Fruit fly (Drosophila melanogaster) whole organism, embryonic: ENCODE results near the gene CG5254.

ENCODE experiments used
- CG14050 ChIP-seq: fragments of 200-800 bp; sonication (Bioruptor generic); IDR thresholded peaks from 3 replicates; pipeline ENCODE4 v1.3.6; 2022; ENCODE audit warnings: missing biosample characterization, missing genetic modification characterization
- CG17328 ChIP-seq: fragments of 200-800 bp; sonication (Bioruptor generic); IDR thresholded peaks from 2 replicates; pipeline ENCODE4 v1.3.6; 2022; ENCODE audit warnings: missing biosample characterization, missing genetic modification characterization
- CG1832 ChIP-seq: fragments of 200-800 bp; sonication (Bioruptor generic); optimal IDR thresholded peaks from 2 replicates; lab custom pipeline; 2017; ENCODE audit warnings: missing biosample characterization, mild to moderate bottlenecking, missing genetic modification characterization, inconsistent platforms
- CG6254 ChIP-seq: fragments of 200-800 bp; sonication (Bioruptor generic); optimal IDR thresholded peaks from 3 replicates; lab custom pipeline; 2017; ENCODE audit warnings: mild to moderate bottlenecking, missing biosample characterization, missing genetic modification reagents, missing genetic modification characterization
- CG6272 ChIP-seq: fragments of 200-800 bp; sonication (Bioruptor generic); IDR thresholded peaks from 2 replicates; pipeline ENCODE4 v1.3.6; 2022; ENCODE audit warnings: missing biosample characterization, missing genetic modification characterization
- CG8089 ChIP-seq: fragments of 200-800 bp; sonication (Bioruptor generic); optimal IDR thresholded peaks from 3 replicates; lab custom pipeline; 2016; ENCODE audit warnings: missing biosample characterization, missing genetic modification characterization
- Hmr ChIP-seq: fragments of 200-800 bp; sonication (Bioruptor generic); optimal IDR thresholded peaks from 3 replicates; lab custom pipeline; 2017; ENCODE audit warnings: mild to moderate bottlenecking, missing biosample characterization, missing genetic modification reagents, missing genetic modification characterization
- Optix ChIP-seq: fragments of 200-800 bp; sonication (Bioruptor generic); IDR thresholded peaks from 3 replicates; pipeline ENCODE4 v1.3.6; 2022; ENCODE audit warnings: missing biosample characterization, missing genetic modification characterization
- lilli ChIP-seq: fragments of 200-800 bp; sonication (Bioruptor generic); optimal IDR thresholded peaks from 3 replicates; lab custom pipeline; 2016; ENCODE audit warnings: missing biosample characterization, missing genetic modification characterization
- sqz ChIP-seq: fragments of 200-800 bp; sonication (Bioruptor generic); optimal IDR thresholded peaks from 3 replicates; lab custom pipeline; 2018; ENCODE audit warnings: missing biosample characterization, mild to moderate bottlenecking, missing genetic modification characterization

DNA sequence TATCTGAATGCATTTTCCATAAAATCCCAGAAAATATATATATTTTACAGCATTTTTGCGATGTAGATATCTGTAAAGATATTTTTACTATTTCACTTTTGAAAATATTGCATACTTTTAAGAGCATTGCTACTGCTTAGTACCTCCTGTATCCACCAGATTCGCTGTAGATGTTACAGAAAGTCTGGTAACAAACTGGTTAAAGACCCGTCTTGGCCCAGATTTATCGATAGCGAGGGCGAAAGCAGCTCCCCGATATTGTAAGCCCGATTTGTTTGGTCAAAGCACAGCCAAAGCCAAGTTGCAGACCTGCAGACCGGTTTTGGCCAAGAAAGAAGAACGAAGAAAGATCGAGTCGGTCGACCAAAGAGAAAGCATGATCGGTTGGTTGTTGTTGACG is 34.3 kb downstream of the CG5254 start, which contains the start of gene tw:
- TF ChIP-seq CG6254, result no peak
- TF ChIP-seq CG6272 (GFP tag; lab: Robert Waterston, UW), result no peak
- TF ChIP-seq Optix (GFP tag; lab: Robert Waterston, UW), result no peak
- TF ChIP-seq CG1832, result no peak
- TF ChIP-seq CG17328 (GFP tag; lab: Robert Waterston, UW), result no peak
- TF ChIP-seq CG8089, result no peak
- no peak for TF ChIP-seq CG14050 (GFP tag; lab: Robert Waterston, UW)
- no peak for TF ChIP-seq lilli (GFP tag; lab: Kevin White, UChicago)
- TF ChIP-seq Hmr, result no peak
- TF ChIP-seq sqz (GFP tag; lab: Kevin White, UChicago), result no peak
